Worm (Caenorhabditis elegans) whole organism, early embryonic: ENCODE data around the gene cogc-6.

ENCODE experiments used
- B0310.2 ChIP-seq: sonication (generic microtip); optimal IDR thresholded peaks from 2 replicates; lab custom pipeline; 2016; ENCODE audit warnings: mild to moderate bottlenecking, missing genetic modification characterization, missing compliant biosample characterization
- F13C5.2 ChIP-seq: sonication (generic microtip); optimal IDR thresholded peaks from 2 replicates; lab custom pipeline; 2017; ENCODE audit warnings: mild to moderate bottlenecking, missing genetic modification characterization, inconsistent platforms, missing compliant biosample characterization
- aly-1 ChIP-seq: sonication (generic microtip); optimal IDR thresholded peaks from 2 replicates; lab custom pipeline; 2016; ENCODE audit warnings: missing genetic modification characterization, missing compliant biosample characterization
- ama-1 ChIP-seq: fragments of 150-350 bp; optimal IDR thresholded peaks from 2 replicates; lab custom pipeline; 2014
- ceh-13 ChIP-seq: fragments of 200-800 bp; sonication (Bioruptor generic); optimal IDR thresholded peaks from 2 replicates; lab custom pipeline; 2018; ENCODE audit warnings: mild to moderate bottlenecking, missing genetic modification characterization, missing compliant biosample characterization
- ceh-36 ChIP-seq: sonication (generic microtip); optimal IDR thresholded peaks from 2 replicates; lab custom pipeline; 2016; ENCODE audit warnings: missing genetic modification characterization, inconsistent platforms, missing compliant biosample characterization
- ets-7 ChIP-seq: sonication (generic microtip); optimal IDR thresholded peaks from 2 replicates; lab custom pipeline; 2016; ENCODE audit warnings: missing genotype, missing genetic modification characterization, missing compliant biosample characterization
- flt-1 ChIP-seq: fragments of 200-800 bp; sonication (Bioruptor generic); IDR thresholded peaks from 2 replicates; pipeline ENCODE4 v1.3.6; 2022; ENCODE audit warnings: missing genetic modification characterization, missing compliant biosample characterization
- hmbx-1 ChIP-seq: sonication (generic microtip); optimal IDR thresholded peaks from 2 replicates; lab custom pipeline; 2016; ENCODE audit warnings: mild to moderate bottlenecking, missing genetic modification characterization, missing compliant biosample characterization
- hmg-4 ChIP-seq: fragments of 200-800 bp; sonication (Bioruptor generic); optimal IDR thresholded peaks from 2 replicates; lab custom pipeline; 2018; ENCODE audit warnings: mild to moderate bottlenecking, missing genetic modification characterization, missing compliant biosample characterization
- hnd-1 ChIP-seq: sonication (generic microtip); optimal IDR thresholded peaks from 2 replicates; lab custom pipeline; 2016; ENCODE audit warnings: missing genetic modification characterization, missing compliant biosample characterization
- pes-1 ChIP-seq: fragments of 200-800 bp; sonication (Bioruptor generic); IDR thresholded peaks from 2 replicates; pipeline ENCODE4 v1.3.6; 2022; ENCODE audit warnings: missing genetic modification reagents, missing genetic modification characterization, missing compliant biosample characterization
- scrt-1 ChIP-seq: fragments of 200-800 bp; sonication (Bioruptor generic); IDR thresholded peaks from 2 replicates; pipeline ENCODE4 v1.3.6; 2022; ENCODE audit warnings: missing genetic modification characterization, missing compliant biosample characterization
- sea-1 ChIP-seq: fragments of 200-800 bp; sonication (Bioruptor generic); conservative IDR thresholded peaks from 2 replicates; pipeline ENCODE4 v1.3.6; 2022; ENCODE audit warnings: missing genetic modification characterization, missing compliant biosample characterization
- tbx-11 ChIP-seq: fragments of 200-800 bp; sonication (Bioruptor generic); IDR thresholded peaks from 2 replicates; pipeline ENCODE4 v1.3.6; 2022; ENCODE audit warnings: missing genetic modification characterization, missing compliant biosample characterization
- tbx-37 ChIP-seq: fragments of 200-800 bp; sonication (Bioruptor generic); conservative IDR thresholded peaks from 2 replicates; pipeline ENCODE4 v1.3.6; 2022; ENCODE audit warnings: missing genetic modification reagents, missing genetic modification characterization, missing compliant biosample characterization
- tra-4 ChIP-seq: sonication (generic microtip); optimal IDR thresholded peaks from 2 replicates; lab custom pipeline; 2017; ENCODE audit warnings: missing genetic modification characterization, missing compliant biosample characterization

The cogc-6 gene

ce11 chrV:8206931-8207330, 14.2 kb downstream of the cogc-6 start, which contains the start of gene timp-1:
TSS of gene timp-1 (plus strand) at chrV:8207235.
- TF ChIP-seq F13C5.2 (tag; lab: Kevin White, UChicago) = no peak
- no peak for TF ChIP-seq ceh-13 (GFP tag; lab: Kevin White, UChicago)
- TF ChIP-seq flt-1 = no peak

ce11 chrV:8203085-8203643, 18.0 kb downstream of the cogc-6 start, which contains the start of gene cest-17:
TSS of gene cest-17 (plus strand) at chrV:8203332.
- TF ChIP-seq F13C5.2 (tag; lab: Kevin White, UChicago) (no peak), tbx-37 (GFP tag; lab: Robert Waterston, UW) (no peak), aly-1 (tag; lab: Kevin White, UChicago) (no peak), ets-7 (no peak), ceh-36 (tag; lab: Kevin White, UChicago) (no peak), tra-4 (no peak), sea-1 (no peak), hmbx-1 (tag; lab: Kevin White, UChicago) (no peak), hmg-4 (GFP tag; lab: Kevin White, UChicago) (no peak), scrt-1 (no peak), flt-1 (no peak)

ce11 chrV:8201229-8201858, 19.8 kb downstream of the cogc-6 start, which contains the start of gene cri-2:
TSS of gene cri-2 (plus strand) at chrV:8201808.
- TF ChIP-seq F13C5.2 (tag; lab: Kevin White, UChicago) = no peak
- TF ChIP-seq tbx-37 (GFP tag; lab: Robert Waterston, UW) = no peak
- no peak for TF ChIP-seq aly-1 (tag; lab: Kevin White, UChicago)
- TF ChIP-seq hmbx-1 (tag; lab: Kevin White, UChicago) = no peak
- TF ChIP-seq B0310.2 = no peak
- TF ChIP-seq ets-7 = no peak
- no peak for TF ChIP-seq hnd-1 (tag; lab: Kevin White, UChicago)
- TF ChIP-seq tra-4 = no peak
- TF ChIP-seq hmg-4 (GFP tag; lab: Kevin White, UChicago) = no peak
- no peak for TF ChIP-seq flt-1
- no peak for TF ChIP-seq sea-1
- TF ChIP-seq pes-1 (GFP tag; lab: Robert Waterston, UW) = no peak

ce11 chrV:8198994-8199393, 22.1 kb downstream of the cogc-6 start, which contains the start of gene F20D6.11:
TSS of gene F20D6.11 (minus strand) at chrV:8199094.
- no peak for TF ChIP-seq pes-1 (GFP tag; lab: Robert Waterston, UW)
- no peak for TF ChIP-seq tbx-37 (GFP tag; lab: Robert Waterston, UW)
- no peak for TF ChIP-seq tra-4
- no peak for TF ChIP-seq hmg-4 (GFP tag; lab: Kevin White, UChicago)
- TF ChIP-seq hnd-1 (tag; lab: Kevin White, UChicago) = no peak
- TF ChIP-seq aly-1 (tag; lab: Kevin White, UChicago) = no peak
- TF ChIP-seq B0310.2 = no peak
- TF ChIP-seq flt-1 = no peak
- TF ChIP-seq tbx-11 (GFP tag; lab: Robert Waterston, UW) = no peak
- TF ChIP-seq F13C5.2 (tag; lab: Kevin White, UChicago) = no peak
- TF ChIP-seq ets-7 = no peak
- no peak for TF ChIP-seq ceh-36 (tag; lab: Kevin White, UChicago)
- no peak for TF ChIP-seq hmbx-1 (tag; lab: Kevin White, UChicago)
- TF ChIP-seq ceh-13 (GFP tag; lab: Kevin White, UChicago) = no peak

ce11 chrV:8196993-8197392, 24.1 kb downstream of the cogc-6 start:
- TF ChIP-seq ceh-13 (GFP tag; lab: Kevin White, UChicago) = no peak
- TF ChIP-seq sea-1 = no peak
- TF ChIP-seq hmg-4 (GFP tag; lab: Kevin White, UChicago) = no peak

- TF ChIP-seq pes-1 (GFP tag; lab: Robert Waterston, UW) = no peak
- TF ChIP-seq sea-1 = no peak
- no peak for TF ChIP-seq flt-1
- TF ChIP-seq ama-1 = no peak
Observed at ce11 chrV:8195889-8196418, 25.2 kb downstream of the cogc-6 start, which contains the start of gene F20D6.10. TSS of gene F20D6.10 (minus strand) at chrV:8195939.

ce11 chrV:8190430-8190829, 30.7 kb downstream of the cogc-6 start, which contains the start of gene F20D6.1:
TSS of gene F20D6.1 (plus strand) at chrV:8190730.
- TF ChIP-seq aly-1 (tag; lab: Kevin White, UChicago) (no peak), B0310.2 (no peak), tbx-11 (GFP tag; lab: Robert Waterston, UW) (no peak), flt-1 (no peak), tbx-37 (GFP tag; lab: Robert Waterston, UW) (no peak), tra-4 (no peak), sea-1 (no peak), hmbx-1 (tag; lab: Kevin White, UChicago) (no peak), ceh-13 (GFP tag; lab: Kevin White, UChicago) (no peak), hmg-4 (GFP tag; lab: Kevin White, UChicago) (no peak), hnd-1 (tag; lab: Kevin White, UChicago) (no peak)

- TF ChIP-seq flt-1 = no peak
- TF ChIP-seq sea-1 = no peak
- no peak for TF ChIP-seq tbx-11 (GFP tag; lab: Robert Waterston, UW)
- no peak for TF ChIP-seq ets-7
- TF ChIP-seq aly-1 (tag; lab: Kevin White, UChicago) = no peak
- TF ChIP-seq ama-1 = no peak
- no peak for TF ChIP-seq tra-4
- TF ChIP-seq ceh-36 (tag; lab: Kevin White, UChicago) = no peak
- TF ChIP-seq hmbx-1 (tag; lab: Kevin White, UChicago) = no peak
- TF ChIP-seq scrt-1 = no peak
- no peak for TF ChIP-seq hnd-1 (tag; lab: Kevin White, UChicago)
Observed at ce11 chrV:8190016-8190415, 31.1 kb downstream of the cogc-6 start, which contains the start of gene F20D6.12. TSS of gene F20D6.12 (minus strand) at chrV:8190116.
